Worm (Caenorhabditis elegans): Measurements from ENCODE around the gene nhr-104.

DNA sequence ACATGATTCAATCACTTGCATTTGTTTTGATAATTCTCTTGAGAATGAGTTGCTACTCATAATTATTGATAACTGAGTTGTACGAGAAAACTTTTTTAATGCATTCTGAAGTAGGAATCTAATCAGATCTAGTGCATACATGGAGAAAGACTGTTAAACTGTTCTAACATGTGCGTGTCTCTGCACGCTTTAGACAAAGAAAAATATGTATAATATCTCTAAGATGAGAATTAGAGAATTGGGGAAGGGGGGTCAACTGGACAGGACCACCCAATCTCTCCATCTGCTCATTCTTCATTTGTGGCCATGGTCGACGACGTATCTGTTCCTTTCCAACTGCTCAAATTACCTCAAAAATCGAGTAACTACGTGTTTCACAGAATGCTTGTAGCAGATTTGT is 51.2 kb downstream of the nhr-104 start, which contains the start of gene fbxb-78:
- TF ChIP-seq nhr-237 (tag; optimal IDR thresholded peaks at IDR 0.05): no peak
- no peak for TF ChIP-seq R02D3.7 (tag; optimal IDR thresholded peaks at IDR 0.05)
